Worm (Caenorhabditis elegans) whole organism, early embryonic: ENCODE results near the gene pak-1.
A peak's percentile ranks its signal among the peaks of the same experiment; 100 is the strongest.

Experiments used
- B0310.2 ChIP-seq: sonication (generic microtip); optimal IDR thresholded peaks from 2 replicates; lab custom pipeline; 2016; ENCODE audit warnings: mild to moderate bottlenecking, missing genetic modification characterization, missing compliant biosample characterization
- F13C5.2 ChIP-seq: sonication (generic microtip); optimal IDR thresholded peaks from 2 replicates; lab custom pipeline; 2017; ENCODE audit warnings: mild to moderate bottlenecking, missing genetic modification characterization, inconsistent platforms, missing compliant biosample characterization
- aly-1 ChIP-seq: sonication (generic microtip); optimal IDR thresholded peaks from 2 replicates; lab custom pipeline; 2016; ENCODE audit warnings: missing genetic modification characterization, missing compliant biosample characterization
- ama-1 ChIP-seq: fragments of 150-350 bp; optimal IDR thresholded peaks from 2 replicates; lab custom pipeline; 2014
- ceh-36 ChIP-seq: sonication (generic microtip); optimal IDR thresholded peaks from 2 replicates; lab custom pipeline; 2016; ENCODE audit warnings: missing genetic modification characterization, inconsistent platforms, missing compliant biosample characterization
- flt-1 ChIP-seq: fragments of 200-800 bp; sonication (Bioruptor generic); IDR thresholded peaks from 2 replicates; pipeline ENCODE4 v1.3.6; 2022; ENCODE audit warnings: missing genetic modification characterization, missing compliant biosample characterization
- hmbx-1 ChIP-seq: sonication (generic microtip); optimal IDR thresholded peaks from 2 replicates; lab custom pipeline; 2016; ENCODE audit warnings: mild to moderate bottlenecking, missing genetic modification characterization, missing compliant biosample characterization
- hmg-4 ChIP-seq: fragments of 200-800 bp; sonication (Bioruptor generic); optimal IDR thresholded peaks from 2 replicates; lab custom pipeline; 2018; ENCODE audit warnings: mild to moderate bottlenecking, missing genetic modification characterization, missing compliant biosample characterization
- hnd-1 ChIP-seq: sonication (generic microtip); optimal IDR thresholded peaks from 2 replicates; lab custom pipeline; 2016; ENCODE audit warnings: missing genetic modification characterization, missing compliant biosample characterization
- pes-1 ChIP-seq: fragments of 200-800 bp; sonication (Bioruptor generic); IDR thresholded peaks from 2 replicates; pipeline ENCODE4 v1.3.6; 2022; ENCODE audit warnings: missing genetic modification reagents, missing genetic modification characterization, missing compliant biosample characterization
- sea-1 ChIP-seq: fragments of 200-800 bp; sonication (Bioruptor generic); conservative IDR thresholded peaks from 2 replicates; pipeline ENCODE4 v1.3.6; 2022; ENCODE audit warnings: missing genetic modification characterization, missing compliant biosample characterization
- tbx-11 ChIP-seq: fragments of 200-800 bp; sonication (Bioruptor generic); IDR thresholded peaks from 2 replicates; pipeline ENCODE4 v1.3.6; 2022; ENCODE audit warnings: missing genetic modification characterization, missing compliant biosample characterization
- tbx-37 ChIP-seq: fragments of 200-800 bp; sonication (Bioruptor generic); conservative IDR thresholded peaks from 2 replicates; pipeline ENCODE4 v1.3.6; 2022; ENCODE audit warnings: missing genetic modification reagents, missing genetic modification characterization, missing compliant biosample characterization
- tra-4 ChIP-seq: sonication (generic microtip); optimal IDR thresholded peaks from 2 replicates; lab custom pipeline; 2017; ENCODE audit warnings: missing genetic modification characterization, missing compliant biosample characterization

DNA sequence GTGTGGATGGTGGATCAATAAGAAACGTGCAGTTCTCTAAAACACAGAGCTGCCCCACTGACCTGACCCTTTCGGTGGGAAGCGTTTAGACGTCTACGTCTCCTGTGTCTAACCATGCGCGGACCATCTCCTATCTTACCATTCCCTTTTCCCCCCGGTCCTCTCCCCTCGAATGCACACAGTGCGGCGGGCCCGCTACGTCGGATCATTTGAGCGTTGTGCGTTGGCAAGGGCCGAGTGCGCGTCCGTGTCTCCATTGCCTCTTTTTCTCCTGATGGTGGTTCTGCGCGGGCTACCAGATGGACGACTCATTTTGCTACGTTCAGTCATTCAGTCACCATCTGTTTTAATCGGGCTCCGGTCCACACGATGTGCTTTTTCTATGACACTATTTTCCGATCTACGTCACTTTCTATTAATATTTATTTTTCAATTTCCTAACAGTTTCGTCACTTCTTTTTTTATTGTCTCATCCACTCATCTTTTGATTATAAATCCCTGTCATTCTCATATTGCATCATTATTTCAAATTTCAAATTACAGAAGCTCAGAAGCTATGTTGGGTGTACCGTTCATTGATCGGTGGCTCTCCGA lies 52.7 kb downstream of the pak-1 start, which contains the start of gene inx-3:
- TF ChIP-seq tra-4 (tag; lab: Kevin White, UChicago) (no peak), hmbx-1 (tag; lab: Kevin White, UChicago) (no peak), ama-1 (lab: Kevin White, UChicago) (no peak), aly-1 (tag; lab: Kevin White, UChicago) (peak; percentile 31), F13C5.2 (tag; lab: Kevin White, UChicago) (no peak), tbx-37 (GFP tag; lab: Robert Waterston, UW) (0 out of 2 replicates have a peak, but pooled peaks have one; percentile 21), ceh-36 (tag; lab: Kevin White, UChicago) (no peak), flt-1 (GFP tag; lab: Robert Waterston, UW) (peak; percentile 24; the same call in 1 of the 2 replicates), hmg-4 (GFP tag; lab: Kevin White, UChicago) (peak; percentile 73), sea-1 (GFP tag; lab: Robert Waterston, UW) (0 out of 2 replicates have a peak, but pooled peaks have one; percentile 25), pes-1 (GFP tag; lab: Robert Waterston, UW) (no peak; the same call in 1 of the 2 replicates), B0310.2 (tag; lab: Kevin White, UChicago) (no peak), hnd-1 (no peak), tbx-11 (GFP tag; lab: Robert Waterston, UW) (no peak)
